Worm (Caenorhabditis elegans): Measurements from ENCODE around the gene kin-29.

- no peak for TF ChIP-seq nhr-76 (tag; optimal IDR thresholded peaks at IDR 0.05)
- no peak for TF ChIP-seq nhr-77 (tag; optimal IDR thresholded peaks at IDR 0.05)
These were observed 6.1 kb upstream of the kin-29 start for ce11 chrX:2858380-2858779.

All from whole organism, L4 larva.